Worm (Caenorhabditis elegans) whole organism, L1 larva: ENCODE data around the gene R05H5.7.

Experiments
- C34B4.2 ChIP-seq: sonication (generic microtip); optimal IDR thresholded peaks from 2 replicates; lab custom pipeline; 2017; ENCODE audit warnings: mild to moderate bottlenecking, missing genetic modification characterization, missing compliant biosample characterization
- Y116A8C.19 ChIP-seq: sonication (generic microtip); optimal IDR thresholded peaks from 2 replicates; lab custom pipeline; 2016; ENCODE audit warnings: missing compliant biosample characterization, missing genetic modification characterization, borderline replicate concordance
- alr-1 ChIP-seq: fragments of 200-800 bp; sonication (Bioruptor generic); optimal IDR thresholded peaks from 2 replicates; lab custom pipeline; 2018; ENCODE audit warnings: borderline replicate concordance, mild to moderate bottlenecking, missing genetic modification characterization, missing compliant biosample characterization
- aly-2 ChIP-seq: fragments of 150-350 bp; optimal IDR thresholded peaks from 2 replicates; lab custom pipeline; 2014; ENCODE audit warnings: missing biosample characterization, missing genetic modification characterization
- ceh-63 ChIP-seq: fragments of 200-800 bp; sonication (Bioruptor generic); optimal IDR thresholded peaks from 2 replicates; lab custom pipeline; 2018; ENCODE audit warnings: mild to moderate bottlenecking, missing genetic modification characterization, missing compliant biosample characterization
- ceh-8 ChIP-seq: fragments of 200-800 bp; sonication (Bioruptor generic); optimal IDR thresholded peaks from 2 replicates; lab custom pipeline; 2018; ENCODE audit warnings: mild to moderate bottlenecking, missing genetic modification characterization, moderate library complexity, missing compliant biosample characterization
- ces-1 ChIP-seq: fragments of 150-350 bp; optimal IDR thresholded peaks from 2 replicates; lab custom pipeline; 2014; ENCODE audit warnings: missing biosample characterization, missing genetic modification reagents, missing genetic modification characterization
- dsc-1 ChIP-seq: sonication (generic microtip); optimal IDR thresholded peaks from 2 replicates; lab custom pipeline; 2016; ENCODE audit warnings: mild to moderate bottlenecking, missing genetic modification characterization, missing compliant biosample characterization
- efl-3 ChIP-seq: fragments of 200-800 bp; sonication (Bioruptor generic); optimal IDR thresholded peaks from 2 replicates; lab custom pipeline; 2018; ENCODE audit warnings: mild to moderate bottlenecking, missing genetic modification characterization, missing compliant biosample characterization
- egl-27 ChIP-seq, 2 experiments: fragments of 150-350 bp in 1 of 2; sonication (generic microtip); optimal IDR thresholded peaks; 3 replicates each; lab custom pipeline; 2017 to 2018; ENCODE audit warnings: missing biosample characterization in 2 of 2, missing genetic modification characterization in 2 of 2, missing genetic modification reagents in 2 of 2
- elt-2 ChIP-seq: sonication (generic microtip); optimal IDR thresholded peaks from 2 replicates; lab custom pipeline; 2016; ENCODE audit warnings: missing genetic modification characterization, mild to moderate bottlenecking, inconsistent platforms, missing compliant biosample characterization, missing genetic modification reagents
- elt-3 ChIP-seq, 6 experiments: fragments of 150-350 bp in 1 of 6; sonication (generic microtip); optimal IDR thresholded peaks; 2 replicates each; lab custom pipeline; 2017 to 2018; ENCODE audit warnings: missing biosample characterization in 6 of 6, missing genetic modification characterization in 6 of 6, inconsistent platforms in 1 of 6
- ets-5 ChIP-seq: fragments of 200-800 bp; sonication (Bioruptor generic); IDR thresholded peaks from 2 replicates; pipeline ENCODE4 v1.3.6; 2022; ENCODE audit warnings: missing genetic modification characterization, missing compliant biosample characterization
- fkh-4 ChIP-seq: sonication (generic microtip); optimal IDR thresholded peaks from 2 replicates; lab custom pipeline; 2016; ENCODE audit warnings: missing compliant biosample characterization, missing genetic modification characterization, borderline replicate concordance
- fos-1 ChIP-seq: fragments of 150-350 bp; optimal IDR thresholded peaks from 2 replicates; lab custom pipeline; 2014; ENCODE audit warnings: missing biosample characterization, missing genetic modification characterization
- hlh-4 ChIP-seq: sonication (generic microtip); optimal IDR thresholded peaks from 2 replicates; lab custom pipeline; 2016; ENCODE audit warnings: mild to moderate bottlenecking, missing genetic modification characterization, missing compliant biosample characterization
- hpl-2 ChIP-seq: fragments of 150-350 bp; optimal IDR thresholded peaks from 2 replicates; lab custom pipeline; 2014; ENCODE audit warnings: missing biosample characterization, missing genetic modification reagents, missing genetic modification characterization
- irx-1 ChIP-seq: sonication (generic microtip); optimal IDR thresholded peaks from 2 replicates; lab custom pipeline; 2016; ENCODE audit warnings: missing genetic modification characterization, missing compliant biosample characterization
- isw-1 ChIP-seq: fragments of 200-800 bp; sonication (Bioruptor generic); IDR thresholded peaks from 2 replicates; pipeline ENCODE4 v1.3.6; 2022; ENCODE audit warnings: missing genetic modification characterization, missing compliant biosample characterization
- jun-1 ChIP-seq: fragments of 150-350 bp; optimal IDR thresholded peaks from 2 replicates; lab custom pipeline; 2014; ENCODE audit warnings: missing biosample characterization, missing genetic modification reagents, missing genetic modification characterization
- lin-14 ChIP-seq: fragments of 200-800 bp; sonication (Bioruptor generic); optimal IDR thresholded peaks from 2 replicates; lab custom pipeline; 2018; ENCODE audit warnings: mild to moderate bottlenecking, missing genetic modification characterization, moderate library complexity, missing compliant biosample characterization
- lin-15B ChIP-seq: fragments of 150-350 bp; sonication (generic microtip); optimal IDR thresholded peaks from 3 replicates; lab custom pipeline; 2014; ENCODE audit warnings: missing biosample characterization, missing genetic modification characterization
- lin-39 ChIP-seq: fragments of 150-350 bp; optimal IDR thresholded peaks from 2 replicates; lab custom pipeline; 2014; ENCODE audit warnings: missing biosample characterization, missing genetic modification reagents, missing genetic modification characterization
- lir-3 ChIP-seq: sonication (generic microtip); optimal IDR thresholded peaks from 2 replicates; lab custom pipeline; 2016; ENCODE audit warnings: mild to moderate bottlenecking, missing genetic modification characterization, moderate library complexity, missing compliant biosample characterization; ENCODE audit not compliant: poor library complexity
- mab-9 ChIP-seq: fragments of 200-800 bp; sonication (Bioruptor generic); IDR thresholded peaks from 2 replicates; pipeline ENCODE4 v1.3.6; 2022; ENCODE audit warnings: missing genetic modification reagents, missing genetic modification characterization, missing compliant biosample characterization
- mdl-1 ChIP-seq, 2 experiments: fragments of 150-350 bp; optimal IDR thresholded peaks; 2 replicates each; lab custom pipeline; 2014 to 2017; ENCODE audit warnings: missing biosample characterization in 2 of 2, missing genetic modification characterization in 2 of 2, inconsistent platforms in 1 of 2
- mef-2 ChIP-seq: fragments of 150-350 bp; optimal IDR thresholded peaks from 2 replicates; lab custom pipeline; 2014; ENCODE audit warnings: missing biosample characterization, missing genetic modification characterization
- mep-1 ChIP-seq: fragments of 150-350 bp; optimal IDR thresholded peaks from 2 replicates; lab custom pipeline; 2014; ENCODE audit warnings: missing biosample characterization, missing genetic modification characterization
- nhr-11 ChIP-seq: fragments of 150-350 bp; optimal IDR thresholded peaks from 2 replicates; lab custom pipeline; 2014; ENCODE audit warnings: missing biosample characterization, missing genetic modification characterization
- nhr-20 ChIP-seq: sonication (generic microtip); optimal IDR thresholded peaks from 2 replicates; lab custom pipeline; 2016; ENCODE audit warnings: mild to moderate bottlenecking, missing genetic modification characterization, missing compliant biosample characterization
- nhr-237 ChIP-seq: fragments of 150-350 bp; optimal IDR thresholded peaks from 2 replicates; lab custom pipeline; 2014; ENCODE audit warnings: missing biosample characterization, missing genetic modification characterization
- nhr-28 ChIP-seq: fragments of 150-350 bp; optimal IDR thresholded peaks from 2 replicates; lab custom pipeline; 2014; ENCODE audit warnings: missing biosample characterization, missing genetic modification characterization
- nhr-47 ChIP-seq: sonication (generic microtip); optimal IDR thresholded peaks from 2 replicates; lab custom pipeline; 2016; ENCODE audit warnings: mild to moderate bottlenecking, missing genetic modification characterization, moderate library complexity, missing compliant biosample characterization
- nhr-71 ChIP-seq: sonication (generic microtip); optimal IDR thresholded peaks from 2 replicates; lab custom pipeline; 2016; ENCODE audit warnings: mild to moderate bottlenecking, missing genetic modification characterization, moderate library complexity, missing compliant biosample characterization
- nhr-77 ChIP-seq: fragments of 150-350 bp; optimal IDR thresholded peaks from 2 replicates; lab custom pipeline; 2014; ENCODE audit warnings: missing biosample characterization, missing genetic modification characterization
- nhr-84 ChIP-seq: sonication (generic microtip); optimal IDR thresholded peaks from 2 replicates; lab custom pipeline; 2017; ENCODE audit warnings: missing biosample characterization, missing genetic modification characterization
- pag-3 ChIP-seq: sonication (generic microtip); optimal IDR thresholded peaks from 2 replicates; lab custom pipeline; 2017; ENCODE audit warnings: missing genetic modification characterization, mild to moderate bottlenecking, missing compliant biosample characterization, antibody characterized with exemption, borderline replicate concordance; ENCODE audit not compliant: insufficient read depth
- pax-3 ChIP-seq: fragments of 200-800 bp; sonication (Bioruptor generic); optimal IDR thresholded peaks from 2 replicates; lab custom pipeline; 2018; ENCODE audit warnings: mild to moderate bottlenecking, missing genetic modification characterization, moderate library complexity, missing compliant biosample characterization
- pqm-1 ChIP-seq: sonication (generic microtip); optimal IDR thresholded peaks from 3 replicates; lab custom pipeline; 2017; ENCODE audit warnings: missing biosample characterization, missing genetic modification characterization
- rnt-1 ChIP-seq: sonication (generic microtip); optimal IDR thresholded peaks from 2 replicates; lab custom pipeline; 2016; ENCODE audit warnings: mild to moderate bottlenecking, missing genetic modification characterization, moderate library complexity, missing compliant biosample characterization
- snpc-4 ChIP-seq: fragments of 150-350 bp; optimal IDR thresholded peaks from 2 replicates; lab custom pipeline; 2014; ENCODE audit warnings: missing biosample characterization, missing genetic modification characterization
- sptf-1 ChIP-seq: fragments of 150-350 bp; optimal IDR thresholded peaks from 2 replicates; lab custom pipeline; 2014; ENCODE audit warnings: missing biosample characterization, missing genetic modification characterization
- sup-37 ChIP-seq: fragments of 200-800 bp; sonication (Bioruptor generic); optimal IDR thresholded peaks from 2 replicates; lab custom pipeline; 2018; ENCODE audit warnings: mild to moderate bottlenecking, missing genetic modification characterization, missing compliant biosample characterization
- tbx-2 ChIP-seq: sonication (generic microtip); optimal IDR thresholded peaks from 2 replicates; lab custom pipeline; 2016; ENCODE audit warnings: missing genetic modification characterization, missing compliant biosample characterization
- tlp-1 ChIP-seq: fragments of 150-350 bp; optimal IDR thresholded peaks from 2 replicates; lab custom pipeline; 2014; ENCODE audit warnings: missing biosample characterization, missing genetic modification characterization
- unc-30 ChIP-seq: sonication (generic microtip); optimal IDR thresholded peaks from 2 replicates; lab custom pipeline; 2017; ENCODE audit warnings: missing biosample characterization, missing genetic modification characterization
- unc-62 ChIP-seq: fragments of 150-350 bp; optimal IDR thresholded peaks from 2 replicates; lab custom pipeline; 2014; ENCODE audit warnings: missing biosample characterization, missing genetic modification reagents, missing genetic modification characterization
- unc-86 ChIP-seq: sonication (generic microtip); optimal IDR thresholded peaks from 2 replicates; lab custom pipeline; 2016; ENCODE audit warnings: missing genetic modification characterization, missing compliant biosample characterization
- unc-98 ChIP-seq: fragments of 200-800 bp; sonication (Bioruptor generic); IDR thresholded peaks from 2 replicates; pipeline ENCODE4 v1.3.6; 2022; ENCODE audit warnings: missing genetic modification characterization, missing compliant biosample characterization
- vab-15 ChIP-seq: sonication (generic microtip); optimal IDR thresholded peaks from 2 replicates; lab custom pipeline; 2017; ENCODE audit warnings: missing genotype, mild to moderate bottlenecking, missing genetic modification characterization, missing compliant biosample characterization
- xbp-1 ChIP-seq: sonication (generic microtip); optimal IDR thresholded peaks from 2 replicates; lab custom pipeline; 2016; ENCODE audit warnings: missing genetic modification characterization, missing compliant biosample characterization
- zag-1 ChIP-seq: fragments of 150-350 bp; optimal IDR thresholded peaks from 2 replicates; lab custom pipeline; 2014; ENCODE audit warnings: missing biosample characterization, missing genetic modification characterization
- ztf-4 ChIP-seq: fragments of 150-350 bp; optimal IDR thresholded peaks from 2 replicates; lab custom pipeline; 2014; ENCODE audit warnings: missing biosample characterization, missing genetic modification characterization

R05H5.7 gene

DNA sequence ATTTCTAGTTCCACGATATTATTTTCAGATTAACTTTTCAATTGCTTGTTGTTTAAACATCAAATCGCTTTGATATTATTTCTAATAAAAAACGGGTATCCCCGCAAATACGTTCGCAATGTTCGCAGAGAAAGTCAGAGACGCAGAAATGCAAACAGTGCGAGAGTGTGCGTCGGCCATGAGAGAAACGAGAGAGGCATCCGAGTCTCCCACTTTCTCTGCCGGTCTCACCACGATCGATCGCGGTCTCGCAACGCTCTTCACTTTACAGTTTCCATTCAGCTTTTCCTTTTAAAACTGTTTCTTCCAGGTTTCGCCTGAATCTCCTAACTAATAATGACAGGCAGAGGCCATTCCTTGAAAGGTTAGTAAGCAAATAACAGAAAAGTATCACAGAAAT, 18.0 kb upstream of the R05H5.7 start, which contains the start of gene F33H1.4:
Gene F33H1.4 (plus strand): TSS at position 311 of the 400 bp plus-strand sequence.
- TF ChIP-seq rnt-1, result peak; percentile 61
- no peak for TF ChIP-seq tbx-2 (tag; lab: Kevin White, UChicago)
- no peak for TF ChIP-seq tlp-1 (tag; lab: Kevin White, UChicago)
- no peak for TF ChIP-seq mef-2 (tag; lab: Kevin White, UChicago)
- TF ChIP-seq nhr-28 (tag; lab: Kevin White, UChicago), result no peak
- no peak for TF ChIP-seq sptf-1 (tag; lab: Kevin White, UChicago)
- no peak for TF ChIP-seq unc-62 (GFP tag; lab: Kevin White, UChicago)
- TF ChIP-seq Y116A8C.19 (tag; lab: Kevin White, UChicago), result no peak
- TF ChIP-seq fos-1 (tag; lab: Kevin White, UChicago), result no peak
- peak; percentile 16 for TF ChIP-seq xbp-1 (tag; lab: Kevin White, UChicago)
- TF ChIP-seq mab-9, result no peak
- TF ChIP-seq elt-3 (tag; optimal IDR thresholded peaks at IDR 0.05; lab: Kevin White, UChicago), result peak in 1 of 6 experiments; percentile 22
- no peak for TF ChIP-seq C34B4.2 (tag; lab: Kevin White, UChicago)
- TF ChIP-seq unc-86 (tag; lab: Kevin White, UChicago), result peak; percentile 7
- TF ChIP-seq lin-14 (GFP tag; lab: Kevin White, UChicago), result peak; percentile 89
- no peak for TF ChIP-seq pqm-1 (tag; lab: Kevin White, UChicago)
- TF ChIP-seq hlh-4 (tag; lab: Kevin White, UChicago), result no peak
- no peak for TF ChIP-seq pag-3
- peak; percentile 87 for TF ChIP-seq lin-15B
- TF ChIP-seq nhr-71 (tag; lab: Kevin White, UChicago), result peak; percentile 61
- TF ChIP-seq ceh-8 (GFP tag; lab: Kevin White, UChicago), result no peak
- no peak for TF ChIP-seq ets-5 (GFP tag; lab: Robert Waterston, UW)
- no peak for TF ChIP-seq ces-1
- TF ChIP-seq nhr-84 (tag; lab: Kevin White, UChicago), result no peak
- peak; percentile 61 for TF ChIP-seq nhr-47 (tag; lab: Kevin White, UChicago)
- no peak for TF ChIP-seq lir-3
- no peak for TF ChIP-seq lin-39 (tag; lab: Kevin White, UChicago)
- TF ChIP-seq snpc-4, result no peak
- no peak for TF ChIP-seq fkh-4 (tag; lab: Kevin White, UChicago)
- no peak for TF ChIP-seq alr-1 (tag; lab: Kevin White, UChicago)
- TF ChIP-seq hpl-2 (GFP tag; lab: Kevin White, UChicago), result no peak
- TF ChIP-seq ceh-63 (GFP tag; lab: Kevin White, UChicago), result no peak
- no peak for TF ChIP-seq efl-3 (GFP tag; lab: Kevin White, UChicago)
- TF ChIP-seq nhr-237, result no peak
- peak; percentile 6 for TF ChIP-seq aly-2
- peak; percentile 70 for TF ChIP-seq mep-1 (tag; lab: Kevin White, UChicago)
- peak; percentile 8 for TF ChIP-seq jun-1 (tag; lab: Kevin White, UChicago)
- TF ChIP-seq vab-15 (tag; lab: Kevin White, UChicago), result no peak
- TF ChIP-seq unc-98 (GFP tag; lab: Robert Waterston, UW), result no peak
- TF ChIP-seq nhr-77, result peak; percentile 23
- no peak for TF ChIP-seq nhr-11
- TF ChIP-seq isw-1 (GFP tag; lab: Robert Waterston, UW), result no peak
- no peak for TF ChIP-seq ztf-4
- no peak for TF ChIP-seq egl-27 (tag; optimal IDR thresholded peaks at IDR 0.05; lab: Kevin White, UChicago)
- TF ChIP-seq elt-2 (tag; lab: Kevin White, UChicago), result no peak
- TF ChIP-seq nhr-20 (tag; lab: Kevin White, UChicago), result peak; percentile 48
- TF ChIP-seq dsc-1 (tag; lab: Kevin White, UChicago), result no peak
- TF ChIP-seq sup-37 (GFP tag; lab: Kevin White, UChicago), result no peak
- TF ChIP-seq unc-30, result no peak
- no peak for TF ChIP-seq pax-3 (tag; lab: Kevin White, UChicago)
- no peak for TF ChIP-seq zag-1 (tag; lab: Kevin White, UChicago)
- peak in 1 of 2 experiments; percentile 19 for TF ChIP-seq mdl-1 (tag; optimal IDR thresholded peaks at IDR 0.05; lab: Kevin White, UChicago)
- TF ChIP-seq irx-1 (tag; lab: Kevin White, UChicago), result no peak
